Worm (Caenorhabditis elegans) whole organism, L3 larva: ENCODE data around the gene F09E10.7.
A peak's percentile ranks its signal among the peaks of the same experiment; 100 is the strongest.

Source experiments
- ceh-28 ChIP-seq: fragments of 150-350 bp; optimal IDR thresholded peaks from 2 replicates; lab custom pipeline; 2014; ENCODE audit warnings: missing biosample characterization, missing genetic modification reagents, missing genetic modification characterization
- ceh-82 ChIP-seq: fragments of 150-350 bp; optimal IDR thresholded peaks from 2 replicates; lab custom pipeline; 2014; ENCODE audit warnings: missing biosample characterization, missing genetic modification characterization
- ceh-9 ChIP-seq: sonication (generic microtip); optimal IDR thresholded peaks from 2 replicates; lab custom pipeline; 2018; ENCODE audit warnings: missing biosample characterization, missing genetic modification characterization
- daf-12 ChIP-seq: fragments of 150-350 bp; optimal IDR thresholded peaks from 2 replicates; lab custom pipeline; 2014; ENCODE audit warnings: missing biosample characterization, missing genetic modification reagents, missing genetic modification characterization
- egl-27 ChIP-seq: sonication (generic microtip); optimal IDR thresholded peaks from 4 replicates; lab custom pipeline; 2017; ENCODE audit warnings: missing biosample characterization, missing genetic modification reagents, missing genetic modification characterization
- elt-1 ChIP-seq: fragments of 150-350 bp; optimal IDR thresholded peaks from 2 replicates; lab custom pipeline; 2014; ENCODE audit warnings: missing biosample characterization, missing genetic modification characterization
- elt-3 ChIP-seq, 3 experiments: fragments of 150-350 bp in 1 of 3; sonication (generic microtip) in 2 of 3; optimal IDR thresholded peaks; 2 replicates in 2 of 3; 4 replicates in 1 of 3; lab custom pipeline; 2014 to 2017; ENCODE audit warnings: missing biosample characterization in 3 of 3, missing genetic modification characterization in 3 of 3
- fkh-10 ChIP-seq: sonication (generic microtip); optimal IDR thresholded peaks from 2 replicates; lab custom pipeline; 2017; ENCODE audit warnings: missing biosample characterization, missing genetic modification reagents, missing genetic modification characterization
- fkh-2 ChIP-seq: fragments of 150-350 bp; optimal IDR thresholded peaks from 2 replicates; lab custom pipeline; 2014; ENCODE audit warnings: missing biosample characterization, missing genetic modification reagents, missing genetic modification characterization
- fos-1 ChIP-seq: fragments of 150-350 bp; optimal IDR thresholded peaks from 2 replicates; lab custom pipeline; 2014; ENCODE audit warnings: missing biosample characterization, missing genetic modification characterization
- hmg-11 ChIP-seq: sonication (generic microtip); optimal IDR thresholded peaks from 2 replicates; lab custom pipeline; 2016; ENCODE audit warnings: missing genetic modification characterization, missing compliant biosample characterization
- jun-1 ChIP-seq: fragments of 150-350 bp; optimal IDR thresholded peaks from 2 replicates; lab custom pipeline; 2014; ENCODE audit warnings: missing biosample characterization, missing genetic modification reagents, missing genetic modification characterization
- lin-39 ChIP-seq: fragments of 150-350 bp; optimal IDR thresholded peaks from 2 replicates; lab custom pipeline; 2018; ENCODE audit warnings: missing biosample characterization, missing genetic modification reagents, missing genetic modification characterization
- mml-1 ChIP-seq: fragments of 150-350 bp; sonication (generic microtip); optimal IDR thresholded peaks from 3 replicates; lab custom pipeline; 2014; ENCODE audit warnings: missing biosample characterization, missing genetic modification characterization
- nfya-1 ChIP-seq: sonication (generic microtip); optimal IDR thresholded peaks from 2 replicates; lab custom pipeline; 2017; ENCODE audit warnings: missing genetic modification characterization, mild to moderate bottlenecking, missing compliant biosample characterization, antibody characterized with exemption, moderate library complexity; ENCODE audit not compliant: insufficient read depth
- nhr-11 ChIP-seq: fragments of 150-350 bp; optimal IDR thresholded peaks from 2 replicates; lab custom pipeline; 2014; ENCODE audit warnings: missing biosample characterization, missing genetic modification characterization
- nhr-23 ChIP-seq: fragments of 150-350 bp; optimal IDR thresholded peaks from 2 replicates; lab custom pipeline; 2014; ENCODE audit warnings: missing biosample characterization, missing genetic modification reagents, missing genetic modification characterization
- nhr-237 ChIP-seq: fragments of 150-350 bp; optimal IDR thresholded peaks from 2 replicates; lab custom pipeline; 2014; ENCODE audit warnings: missing biosample characterization, missing genetic modification characterization
- nhr-25 ChIP-seq: sonication (generic microtip); optimal IDR thresholded peaks from 2 replicates; lab custom pipeline; 2017; ENCODE audit warnings: missing biosample characterization, missing genetic modification characterization
- nhr-28 ChIP-seq: fragments of 150-350 bp; optimal IDR thresholded peaks from 2 replicates; lab custom pipeline; 2014; ENCODE audit warnings: missing biosample characterization, missing genetic modification characterization
- nhr-43 ChIP-seq: sonication (generic microtip); optimal IDR thresholded peaks from 2 replicates; lab custom pipeline; 2016; ENCODE audit warnings: mild to moderate bottlenecking, missing genetic modification characterization, missing compliant biosample characterization; ENCODE audit not compliant: poor library complexity, severe bottlenecking
- nhr-67 ChIP-seq: fragments of 150-350 bp; optimal IDR thresholded peaks from 2 replicates; lab custom pipeline; 2014; ENCODE audit warnings: missing biosample characterization, missing genetic modification characterization
- nhr-77 ChIP-seq: fragments of 150-350 bp; optimal IDR thresholded peaks from 2 replicates; lab custom pipeline; 2014; ENCODE audit warnings: missing biosample characterization, missing genetic modification characterization
- pha-4 ChIP-seq: fragments of 150-350 bp; optimal IDR thresholded peaks from 2 replicates; lab custom pipeline; 2014; ENCODE audit warnings: missing biosample characterization, missing genetic modification reagents, missing genetic modification characterization
- sea-2 ChIP-seq: fragments of 150-350 bp; sonication (generic microtip); optimal IDR thresholded peaks from 4 replicates; lab custom pipeline; 2014; ENCODE audit warnings: missing biosample characterization, missing genetic modification reagents, missing genetic modification characterization
- skn-1 ChIP-seq: fragments of 150-350 bp; optimal IDR thresholded peaks from 2 replicates; lab custom pipeline; 2014; ENCODE audit warnings: missing biosample characterization, missing genetic modification characterization
- tbx-2 ChIP-seq: sonication (generic microtip); optimal IDR thresholded peaks from 2 replicates; lab custom pipeline; 2016; ENCODE audit warnings: mild to moderate bottlenecking, missing genetic modification characterization, missing compliant biosample characterization
- unc-39 ChIP-seq: sonication (generic microtip); optimal IDR thresholded peaks from 4 replicates; lab custom pipeline; 2017; ENCODE audit warnings: missing biosample characterization, missing genetic modification characterization
- unc-62 ChIP-seq: fragments of 150-350 bp; sonication (generic microtip); optimal IDR thresholded peaks from 4 replicates; lab custom pipeline; 2014; ENCODE audit warnings: missing biosample characterization, missing genetic modification reagents, missing genetic modification characterization
- zag-1 ChIP-seq: fragments of 150-350 bp; optimal IDR thresholded peaks from 2 replicates; lab custom pipeline; 2014; ENCODE audit warnings: missing biosample characterization, missing genetic modification characterization
- ztf-11 ChIP-seq: fragments of 150-350 bp; optimal IDR thresholded peaks from 2 replicates; lab custom pipeline; 2014; ENCODE audit warnings: missing biosample characterization, missing genetic modification characterization

F09E10.7 gene

DNA sequence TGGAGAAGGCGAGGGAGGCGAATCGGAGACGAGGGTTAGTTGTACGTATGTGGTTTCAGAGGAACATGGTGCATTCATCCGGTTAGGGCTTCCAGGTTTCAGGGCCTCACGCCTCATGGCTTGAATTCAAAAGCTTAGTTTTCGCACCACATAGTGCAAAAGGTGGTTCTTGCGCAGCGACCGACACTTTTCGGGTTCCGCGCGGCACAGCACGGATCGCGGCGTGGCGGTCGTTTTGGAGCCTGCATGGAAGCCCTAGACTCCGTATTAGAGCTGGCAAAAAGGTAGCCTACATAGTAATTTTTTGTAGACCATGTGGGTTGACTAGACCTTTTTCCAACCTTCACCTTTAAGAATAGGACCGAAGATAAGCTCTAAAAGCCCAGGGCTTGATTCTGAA, 37.2 kb upstream of the F09E10.7 start:
- no peak for TF ChIP-seq fkh-10 (GFP tag; lab: Kevin White, UChicago)
- TF ChIP-seq nhr-77 (tag; lab: Kevin White, UChicago), result no peak
- no peak for TF ChIP-seq lin-39 (tag; lab: Kevin White, UChicago)
- no peak for TF ChIP-seq fos-1 (tag; lab: Kevin White, UChicago)
- TF ChIP-seq nhr-67, result no peak
- no peak for TF ChIP-seq hmg-11
- no peak for TF ChIP-seq sea-2 (GFP tag; lab: Kevin White, UChicago)
- TF ChIP-seq nhr-28 (tag; lab: Kevin White, UChicago), result no peak

ce11 chrX:1536138-1536537, 34.5 kb upstream of the F09E10.7 start, which contains the start of gene K06A9.2:
K06A9.2 (plus strand) TSS chrX:1536366.
- TF ChIP-seq pha-4 (tag; lab: Kevin White, UChicago) (peak; percentile 83), nhr-11 (tag; lab: Kevin White, UChicago) (peak; percentile 42), nfya-1 (tag; lab: Kevin White, UChicago) (peak; percentile 29), mml-1 (tag; lab: Kevin White, UChicago) (no peak)
- TF ChIP-seq, all 47 proteins: peak for 3

- TF ChIP-seq mml-1 (tag; lab: Kevin White, UChicago) (no peak), zag-1 (tag; lab: Kevin White, UChicago) (no peak), pha-4 (tag; lab: Kevin White, UChicago) (no peak), nhr-67 (no peak)
- TF ChIP-seq, all 47 proteins: peak for 0
These were observed 33.6 kb upstream of the F09E10.7 start, which contains the start of gene K06A9.3 for ce11 chrX:1535261-1535660. K06A9.3 (minus strand) TSS chrX:1535361.

DNA sequence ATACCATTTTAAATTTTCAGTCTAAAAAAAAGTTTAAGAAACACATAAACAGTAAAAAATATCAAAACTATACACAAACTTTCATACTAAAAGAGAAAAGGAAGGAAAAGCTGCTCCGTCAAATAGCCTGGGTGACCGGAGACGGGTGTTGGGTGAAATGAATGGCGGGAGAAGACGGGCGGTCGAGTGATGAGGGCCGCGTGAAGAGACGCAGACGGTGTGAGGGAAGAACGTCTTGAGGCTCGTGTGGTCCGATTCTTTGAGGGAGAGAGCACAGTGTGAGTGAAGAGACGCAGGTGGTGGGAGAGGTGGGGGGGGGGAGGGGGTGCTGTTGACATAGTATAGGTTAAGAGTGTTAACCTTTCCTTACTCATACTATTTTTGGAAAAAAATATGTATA, 27.4 kb upstream of the F09E10.7 start:
- TF ChIP-seq jun-1 (tag; lab: Kevin White, UChicago), result no peak
- no peak for TF ChIP-seq skn-1
- peak; percentile 55 for TF ChIP-seq nfya-1 (tag; lab: Kevin White, UChicago)
- peak; percentile 53 for TF ChIP-seq hmg-11
- peak; percentile 27 for TF ChIP-seq pha-4 (tag; lab: Kevin White, UChicago)
- peak; percentile 24 for TF ChIP-seq lin-39 (tag; lab: Kevin White, UChicago)

DNA sequence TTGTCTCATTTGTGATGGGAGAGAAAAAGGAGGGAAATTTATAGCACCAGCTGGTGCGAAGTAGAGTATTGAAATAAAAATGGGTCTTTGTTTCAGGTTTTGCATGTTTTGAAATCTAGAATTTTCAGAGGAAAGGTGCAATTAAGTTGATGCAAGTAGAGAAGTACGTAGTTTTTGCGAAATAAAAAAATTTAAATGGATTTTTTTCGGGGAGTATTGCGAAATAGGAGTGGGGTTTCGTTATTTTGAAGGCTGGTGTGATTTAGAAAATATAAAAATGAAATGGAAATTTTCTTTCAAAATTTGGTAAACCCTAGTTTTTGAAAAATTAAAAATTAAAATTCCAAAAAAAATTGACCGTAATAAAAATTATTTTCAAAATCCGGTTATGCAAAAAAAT, 26.5 kb upstream of the F09E10.7 start:
- no peak for TF ChIP-seq nhr-25 (tag; lab: Kevin White, UChicago)
- TF ChIP-seq unc-39 (tag; lab: Kevin White, UChicago), result no peak
- no peak for TF ChIP-seq nhr-43 (tag; lab: Kevin White, UChicago)
- TF ChIP-seq nhr-77 (tag; lab: Kevin White, UChicago), result no peak
- no peak for TF ChIP-seq elt-1
- no peak for TF ChIP-seq ceh-9 (tag; lab: Kevin White, UChicago)
- TF ChIP-seq nhr-23, result no peak
- no peak for TF ChIP-seq nhr-67
- no peak for TF ChIP-seq zag-1 (tag; lab: Kevin White, UChicago)
- TF ChIP-seq ceh-28 (tag; lab: Kevin White, UChicago), result no peak
- TF ChIP-seq, all 47 proteins: peak for 0

DNA sequence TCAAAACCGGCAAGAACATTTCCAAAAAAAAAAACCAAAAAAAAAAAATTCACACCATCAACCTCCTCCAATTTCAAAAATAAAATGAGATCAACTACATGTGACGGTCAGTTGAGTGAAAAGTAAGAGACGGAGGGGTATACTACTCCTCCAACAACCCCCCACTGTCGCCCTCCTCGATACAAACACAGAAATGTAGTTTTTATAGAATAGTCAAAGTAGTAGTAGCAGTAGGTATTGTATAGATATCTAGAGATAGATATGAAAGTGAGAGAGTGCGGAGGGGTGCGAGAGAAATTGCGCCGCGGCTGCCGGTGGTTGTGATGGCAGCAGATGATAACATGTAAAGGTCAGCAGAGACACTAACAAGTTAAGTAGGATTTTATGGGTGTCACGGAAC, 25.7 kb upstream of the F09E10.7 start:
- peak; percentile 14 for TF ChIP-seq hmg-11
- no peak for TF ChIP-seq nhr-237 (tag; lab: Kevin White, UChicago)
- TF ChIP-seq skn-1, result no peak
- no peak for TF ChIP-seq sea-2 (GFP tag; lab: Kevin White, UChicago)
- peak; percentile 26 for TF ChIP-seq nhr-23
- no peak for TF ChIP-seq egl-27 (tag; lab: Kevin White, UChicago)
- no peak for TF ChIP-seq unc-62 (GFP tag; lab: Kevin White, UChicago)
- TF ChIP-seq tbx-2 (tag; lab: Kevin White, UChicago), result no peak
- TF ChIP-seq elt-1, result peak; percentile 64
- no peak for TF ChIP-seq ztf-11 (tag; lab: Kevin White, UChicago)
- TF ChIP-seq fkh-2 (tag; lab: Kevin White, UChicago), result no peak
- no peak for TF ChIP-seq ceh-82 (tag; lab: Kevin White, UChicago)
- no peak for TF ChIP-seq nfya-1 (tag; lab: Kevin White, UChicago)
- TF ChIP-seq elt-3 (tag; optimal IDR thresholded peaks at IDR 0.05; lab: Kevin White, UChicago), result no peak
- no peak for TF ChIP-seq fkh-10 (GFP tag; lab: Kevin White, UChicago)
- TF ChIP-seq daf-12 (tag; lab: Kevin White, UChicago), result no peak
- TF ChIP-seq ceh-28 (tag; lab: Kevin White, UChicago), result no peak
- TF ChIP-seq nhr-25 (tag; lab: Kevin White, UChicago), result peak; percentile 35
- no peak for TF ChIP-seq nhr-11 (tag; lab: Kevin White, UChicago)
